Fruit fly (Drosophila melanogaster) whole organism, pupa: Measurements from ENCODE around the gene CG10589.

Experiments
- CG10348 ChIP-seq: fragments of 200-800 bp; sonication (Bioruptor generic); IDR thresholded peaks from 2 replicates; pipeline ENCODE4 v1.3.6; 2022; ENCODE audit warnings: missing biosample characterization, missing genetic modification characterization
- CG12605 ChIP-seq: fragments of 200-800 bp; sonication (Bioruptor generic); IDR thresholded peaks from 2 replicates; pipeline ENCODE4 v1.3.6; 2022; ENCODE audit warnings: missing biosample characterization, missing genetic modification characterization
- CG15710 ChIP-seq: fragments of 200-800 bp; sonication (Bioruptor generic); optimal IDR thresholded peaks from 2 replicates; lab custom pipeline; 2018; ENCODE audit warnings: missing biosample characterization, mild to moderate bottlenecking, missing genetic modification characterization, moderate library complexity
- CG32121 ChIP-seq: fragments of 200-800 bp; sonication (Bioruptor generic); IDR thresholded peaks from 2 replicates; pipeline ENCODE4 v1.3.6; 2022; ENCODE audit warnings: missing biosample characterization, missing genetic modification characterization
- CG4496 ChIP-seq: fragments of 200-800 bp; sonication (Bioruptor generic); IDR thresholded peaks from 3 replicates; pipeline ENCODE4 v1.3.6; 2022; ENCODE audit warnings: missing biosample characterization, missing genetic modification characterization
- CG8159 ChIP-seq: fragments of 200-800 bp; sonication (Bioruptor generic); optimal IDR thresholded peaks from 3 replicates; lab custom pipeline; 2018; ENCODE audit warnings: missing biosample characterization, mild to moderate bottlenecking, missing genetic modification characterization, moderate library complexity
- CG8301 ChIP-seq: fragments of 200-800 bp; sonication (Bioruptor generic); optimal IDR thresholded peaks from 2 replicates; lab custom pipeline; 2018; ENCODE audit warnings: missing biosample characterization, mild to moderate bottlenecking, missing genetic modification characterization
- CG9948 ChIP-seq: fragments of 200-800 bp; sonication (Bioruptor generic); optimal IDR thresholded peaks from 2 replicates; lab custom pipeline; 2018; ENCODE audit warnings: missing biosample characterization, mild to moderate bottlenecking, missing genetic modification characterization, moderate library complexity
- D1 ChIP-seq: fragments of 200-800 bp; sonication (Bioruptor generic); optimal IDR thresholded peaks from 2 replicates; lab custom pipeline; 2018; ENCODE audit warnings: missing biosample characterization, mild to moderate bottlenecking, missing genetic modification characterization, moderate library complexity
- EcR ChIP-seq: fragments of 200-800 bp; sonication (Bioruptor generic); optimal IDR thresholded peaks from 3 replicates; lab custom pipeline; 2019; ENCODE audit warnings: missing biosample characterization, missing genetic modification characterization, mild to moderate bottlenecking, moderate library complexity, missing genetic modification reagents
- Pif1A ChIP-seq: fragments of 200-800 bp; sonication (Bioruptor generic); optimal IDR thresholded peaks from 3 replicates; lab custom pipeline; 2016; ENCODE audit warnings: missing biosample characterization, missing genetic modification characterization
- Snoo ChIP-seq: fragments of 200-800 bp; sonication (Bioruptor generic); optimal IDR thresholded peaks from 3 replicates; lab custom pipeline; 2017; ENCODE audit warnings: missing biosample characterization, mild to moderate bottlenecking, missing genetic modification characterization, inconsistent platforms
- fd96Ca ChIP-seq: fragments of 200-800 bp; sonication (Bioruptor generic); IDR thresholded peaks from 3 replicates; pipeline ENCODE4 v1.3.6; 2022; ENCODE audit warnings: missing biosample characterization, missing genetic modification characterization
- gl ChIP-seq: fragments of 200-800 bp; sonication (Bioruptor generic); optimal IDR thresholded peaks from 2 replicates; lab custom pipeline; 2018; ENCODE audit warnings: missing biosample characterization, mild to moderate bottlenecking, missing genetic modification characterization

DNA sequence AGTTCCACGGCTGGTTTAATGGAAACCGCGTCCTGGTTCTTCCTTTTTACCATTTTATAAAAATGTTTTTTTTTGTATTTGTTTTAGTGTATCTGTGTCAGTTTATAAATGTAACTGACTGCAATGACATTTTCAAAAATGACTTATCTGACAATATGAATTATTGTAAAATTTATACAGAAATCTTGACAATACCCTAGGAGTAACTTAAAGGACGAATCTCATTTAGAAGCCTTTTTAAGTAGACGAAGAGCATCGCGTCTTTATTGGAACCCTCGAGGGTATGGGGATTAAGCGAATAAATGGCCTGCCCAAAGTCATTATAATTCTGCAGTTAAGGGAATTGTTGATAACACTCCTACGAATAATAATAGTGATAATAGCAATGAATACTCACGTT is 39.0 kb downstream of the CG10589 start, which contains the start of gene CG12983:
- no peak for TF ChIP-seq fd96Ca (GFP tag; lab: Robert Waterston, UW)
- TF ChIP-seq gl (tag; lab: Kevin White, UChicago), result no peak
- TF ChIP-seq CG12605, result no peak
- no peak for TF ChIP-seq CG15710 (tag; lab: Kevin White, UChicago)
- no peak for TF ChIP-seq CG10348 (GFP tag; lab: Robert Waterston, UW)
- no peak for TF ChIP-seq Pif1A (GFP tag; lab: Kevin White, UChicago)
- TF ChIP-seq Snoo (tag; lab: Kevin White, UChicago), result no peak
- TF ChIP-seq CG9948 (tag; lab: Kevin White, UChicago), result no peak
- TF ChIP-seq CG32121 (GFP tag; lab: Robert Waterston, UW), result no peak
- no peak for TF ChIP-seq CG8159
- no peak for TF ChIP-seq CG4496 (GFP tag; lab: Robert Waterston, UW)
- TF ChIP-seq D1 (tag; lab: Kevin White, UChicago), result no peak
- TF ChIP-seq EcR (GFP tag; lab: Kevin White, UChicago), result no peak
- no peak for TF ChIP-seq CG8301 (tag; lab: Kevin White, UChicago)
